Worm (Caenorhabditis elegans): Measurements from ENCODE around the gene acr-14.

acr-14 gene

DNA sequence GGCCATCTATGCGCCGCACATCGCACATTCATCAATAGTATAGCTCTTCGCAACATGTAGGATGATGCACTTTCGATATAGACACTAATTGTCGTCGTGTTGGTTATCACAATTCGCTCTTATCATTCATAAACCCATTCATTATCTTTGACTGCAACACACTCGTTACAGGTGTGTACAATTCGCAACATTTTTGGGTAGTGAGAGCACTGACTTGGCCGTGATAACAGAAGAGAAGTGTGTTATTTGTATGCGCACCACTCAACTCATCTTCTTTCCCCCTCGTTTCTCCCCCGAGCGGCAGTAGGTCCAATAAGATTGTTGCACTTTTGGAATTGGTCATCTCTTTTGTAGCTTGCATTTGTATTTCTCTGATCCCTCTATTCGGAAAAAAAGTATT, 49.7 kb downstream of the acr-14 start (continued):
- TF ChIP-seq ceh-63 (GFP tag; optimal IDR thresholded peaks at IDR 0.05) (no peak), efl-1 (optimal IDR thresholded peaks at IDR 0.05) (no peak), efl-1 (GFP tag; optimal IDR thresholded peaks at IDR 0.05 in 1 of 2) (no peak), unc-98 (GFP tag; IDR thresholded peaks at IDR 0.05) (no peak), lin-14 (GFP tag; optimal IDR thresholded peaks at IDR 0.05) (peak; percentile 7), hpl-2 (GFP tag; optimal IDR thresholded peaks at IDR 0.05) (no peak), sptf-1 (tag; optimal IDR thresholded peaks at IDR 0.05) (no peak), isw-1 (GFP tag; IDR thresholded peaks at IDR 0.05) (no peak), ceh-90 (tag; optimal IDR thresholded peaks at IDR 0.05) (no peak)

DNA sequence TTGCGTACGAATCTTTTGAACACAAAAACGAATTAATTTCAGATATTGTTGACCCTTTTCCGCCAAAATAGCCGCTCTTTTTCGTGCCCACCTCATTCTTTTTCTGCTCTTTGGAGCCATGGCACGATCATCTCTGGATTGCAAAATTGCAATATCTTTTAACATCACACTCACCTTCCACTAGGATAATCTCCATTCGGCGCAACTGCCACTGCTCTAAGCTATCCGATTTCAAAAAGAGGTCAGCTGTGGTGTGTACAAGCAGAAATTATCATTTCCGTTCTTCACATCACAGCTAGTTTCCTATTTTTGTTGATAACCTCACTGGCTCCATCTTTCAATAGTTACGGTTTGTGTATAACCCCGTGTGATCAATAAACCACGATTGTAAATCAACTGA, 50.4 kb downstream of the acr-14 start:
- no peak for TF ChIP-seq aly-2 (tag; optimal IDR thresholded peaks at IDR 0.05)
- peak; percentile 19 for TF ChIP-seq rnt-1 (tag; optimal IDR thresholded peaks at IDR 0.05)

DNA sequence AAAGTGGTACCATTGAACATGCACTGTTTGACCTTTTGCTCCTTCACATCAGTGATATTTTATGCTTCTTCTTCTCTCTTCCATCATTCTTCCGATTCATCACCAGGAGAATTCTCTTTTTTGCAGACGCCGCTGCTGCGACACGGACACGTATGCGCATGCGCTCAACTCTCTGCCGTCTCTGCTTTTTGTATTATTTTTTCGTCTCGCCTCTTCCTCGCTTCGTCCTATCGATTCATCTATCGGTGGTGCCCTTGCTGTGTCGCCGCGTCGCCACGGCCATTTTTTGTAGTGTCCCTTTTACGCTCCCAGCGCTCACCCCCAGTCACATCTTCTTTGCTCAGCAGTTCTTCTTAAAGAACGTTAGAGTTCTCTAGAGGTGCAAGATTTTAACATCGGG, 50.9 kb downstream of the acr-14 start:
- TF ChIP-seq egl-27 (tag; optimal IDR thresholded peaks at IDR 0.05) (peak in 1 of 2 experiments; percentile 14), swsn-7 (tag; optimal IDR thresholded peaks at IDR 0.05) (peak; percentile 57), nhr-47 (tag; optimal IDR thresholded peaks at IDR 0.05) (peak; percentile 45), ceh-8 (GFP tag; optimal IDR thresholded peaks at IDR 0.05) (no peak), skn-1 (tag; optimal IDR thresholded peaks at IDR 0.05) (peak; percentile 34), unc-86 (tag; optimal IDR thresholded peaks at IDR 0.05) (peak; percentile 30), elt-2 (tag; optimal IDR thresholded peaks at IDR 0.05) (no peak), F16B12.6 (tag; optimal IDR thresholded peaks at IDR 0.05) (peak; percentile 37), zip-4 (GFP tag; optimal IDR thresholded peaks at IDR 0.05) (no peak), xbp-1 (tag; optimal IDR thresholded peaks at IDR 0.05) (peak; percentile 42), rnt-1 (tag; optimal IDR thresholded peaks at IDR 0.05) (peak; percentile 52), jun-1 (tag; optimal IDR thresholded peaks at IDR 0.05) (peak; percentile 1), dpl-1 (GFP tag; optimal IDR thresholded peaks at IDR 0.05) (no peak), hlh-17 (GFP tag; optimal IDR thresholded peaks at IDR 0.05; ENCODE audit: borderline replicate concordance) (no peak), lin-35 (GFP tag; optimal IDR thresholded peaks at IDR 0.05) (peak; percentile 40 to 41), nhr-71 (tag; optimal IDR thresholded peaks at IDR 0.05) (peak; percentile 64), lir-3 (tag; optimal IDR thresholded peaks at IDR 0.05; ENCODE audit: poor library complexity) (no peak), vab-15 (tag; optimal IDR thresholded peaks at IDR 0.05) (no peak), snu-23 (GFP tag; optimal IDR thresholded peaks at IDR 0.05) (peak; percentile 24), blmp-1 (tag; optimal IDR thresholded peaks at IDR 0.05) (peak; percentile 30), efl-1 (optimal IDR thresholded peaks at IDR 0.05) (peak in 1 of 2 experiments; percentile 8), efl-1 (GFP tag; optimal IDR thresholded peaks at IDR 0.05 in 1 of 2) (peak in 1 of 2 experiments; percentile 0), unc-130 (tag; optimal IDR thresholded peaks at IDR 0.05) (no peak), nhr-20 (tag; optimal IDR thresholded peaks at IDR 0.05) (peak; percentile 18), lin-15B (tag; optimal IDR thresholded peaks at IDR 0.05) (no peak), nhr-77 (tag; optimal IDR thresholded peaks at IDR 0.05) (no peak), lin-14 (GFP tag; optimal IDR thresholded peaks at IDR 0.05) (peak; percentile 84), lsy-2 (tag; optimal IDR thresholded peaks at IDR 0.05) (peak; percentile 45 to 85), mdl-1 (tag; optimal IDR thresholded peaks at IDR 0.05) (peak in 1 of 2 experiments; percentile 27), dsc-1 (tag; optimal IDR thresholded peaks at IDR 0.05) (peak; percentile 38), nhr-85 (tag) (no peak), ces-1 (GFP tag; optimal IDR thresholded peaks at IDR 0.05) (no peak), efl-3 (GFP tag; optimal IDR thresholded peaks at IDR 0.05) (no peak), nhr-76 (tag; optimal IDR thresholded peaks at IDR 0.05) (no peak), egl-13 (tag; optimal IDR thresholded peaks at IDR 0.05) (peak; percentile 39), sup-37 (GFP tag; optimal IDR thresholded peaks at IDR 0.05) (no peak), hpl-2 (GFP tag; optimal IDR thresholded peaks at IDR 0.05) (no peak), nhr-28 (tag; optimal IDR thresholded peaks at IDR 0.05) (no peak), nhr-90 (tag; optimal IDR thresholded peaks at IDR 0.05; ENCODE audit: poor library complexity) (no peak), fos-1 (tag; optimal IDR thresholded peaks at IDR 0.05) (peak; percentile 31), fkh-10 (GFP tag; optimal IDR thresholded peaks at IDR 0.05) (peak; percentile 7), mep-1 (tag; optimal IDR thresholded peaks at IDR 0.05) (peak; percentile 57)
